Fruit fly (Drosophila melanogaster) whole organism, embryonic: Measurements from ENCODE around the gene mthl11.

Experiments
- Adf1 ChIP-seq: fragments of 200-800 bp; sonication (Bioruptor generic); IDR thresholded peaks from 2 replicates; pipeline ENCODE4 v1.3.6; 2022; ENCODE audit warnings: missing biosample characterization, missing genetic modification characterization
- Awh ChIP-seq: fragments of 200-800 bp; sonication (Bioruptor generic); IDR thresholded peaks from 2 replicates; pipeline ENCODE4, ENCODE4 v1.3.6; 2022; ENCODE audit warnings: missing biosample characterization, missing genetic modification characterization
- BtbVII ChIP-seq: fragments of 200-800 bp; sonication (Bioruptor generic); optimal IDR thresholded peaks from 3 replicates; lab custom pipeline; 2017; ENCODE audit warnings: missing biosample characterization, mild to moderate bottlenecking, missing genetic modification characterization
- CG11696 ChIP-seq: fragments of 200-800 bp; sonication (Bioruptor generic); IDR thresholded peaks from 2 replicates; pipeline ENCODE4 v1.3.6; 2022; ENCODE audit warnings: missing biosample characterization, missing genetic modification characterization
- CG16813 ChIP-seq: fragments of 200-800 bp; sonication (Bioruptor generic); IDR thresholded peaks from 3 replicates; pipeline ENCODE4 v1.3.6; 2022; ENCODE audit warnings: missing biosample characterization, missing genetic modification characterization; ENCODE audit not compliant: partially characterized antibody
- CG18619 ChIP-seq: fragments of 200-800 bp; sonication (Bioruptor generic); optimal IDR thresholded peaks from 3 replicates; lab custom pipeline; 2017; ENCODE audit warnings: missing biosample characterization, mild to moderate bottlenecking, missing genetic modification characterization
- CG2129 ChIP-seq: fragments of 200-800 bp; sonication (Bioruptor generic); IDR thresholded peaks from 2 replicates; pipeline ENCODE4 v1.3.6; 2022; ENCODE audit warnings: missing biosample characterization, missing genetic modification characterization; ENCODE audit not compliant: partially characterized antibody
- CG32767 ChIP-seq: fragments of 200-800 bp; sonication (Bioruptor generic); IDR thresholded peaks from 2 replicates; pipeline ENCODE4 v1.3.6; 2022; ENCODE audit warnings: missing biosample characterization, missing genetic modification characterization
- CG3407 ChIP-seq: fragments of 200-800 bp; sonication (Bioruptor generic); optimal IDR thresholded peaks from 2 replicates; lab custom pipeline; 2018; ENCODE audit warnings: missing biosample characterization, mild to moderate bottlenecking, missing genetic modification characterization
- CG34224 ChIP-seq: fragments of 200-800 bp; sonication (Bioruptor generic); IDR thresholded peaks from 3 replicates; pipeline ENCODE4 v1.3.6; 2022; ENCODE audit warnings: missing biosample characterization, missing genetic modification characterization; ENCODE audit not compliant: partially characterized antibody
- CG4820 ChIP-seq: fragments of 200-800 bp; sonication (Bioruptor generic); optimal IDR thresholded peaks from 3 replicates; lab custom pipeline; 2016; ENCODE audit warnings: missing biosample characterization, missing genetic modification characterization
- CG6791 ChIP-seq: fragments of 200-800 bp; sonication (Bioruptor generic); IDR thresholded peaks from 3 replicates; pipeline ENCODE4 v1.3.6; 2022; ENCODE audit warnings: missing biosample characterization, missing genetic modification characterization; ENCODE audit not compliant: partially characterized antibody
- CG7928 ChIP-seq: fragments of 200-800 bp; sonication (Bioruptor generic); optimal IDR thresholded peaks from 2 replicates; lab custom pipeline; 2017; ENCODE audit warnings: missing biosample characterization, mild to moderate bottlenecking, missing genetic modification characterization
- CG8089 ChIP-seq: fragments of 200-800 bp; sonication (Bioruptor generic); optimal IDR thresholded peaks from 3 replicates; lab custom pipeline; 2016; ENCODE audit warnings: missing biosample characterization, missing genetic modification characterization
- Doc3 ChIP-seq: fragments of 200-800 bp; sonication (Bioruptor generic); IDR thresholded peaks from 3 replicates; pipeline ENCODE4 v1.3.6; 2022; ENCODE audit warnings: missing biosample characterization, missing genetic modification characterization; ENCODE audit not compliant: partially characterized antibody
- HLH4C ChIP-seq: fragments of 200-800 bp; sonication (Bioruptor generic); IDR thresholded peaks from 3 replicates; pipeline ENCODE4 v1.3.6; 2022; ENCODE audit warnings: missing biosample characterization, missing genetic modification characterization; ENCODE audit not compliant: partially characterized antibody
- Med ChIP-seq: fragments of 200-800 bp; sonication (Bioruptor generic); peaks from one replicate; lab custom pipeline; 2016; ENCODE audit warnings: missing biosample characterization, missing genetic modification characterization, mild to moderate bottlenecking, inconsistent platforms, moderate library complexity
- ap ChIP-seq: fragments of 200-800 bp; sonication (Bioruptor generic); IDR thresholded peaks from 2 replicates; pipeline ENCODE4 v1.3.6; 2022; ENCODE audit warnings: missing biosample characterization, missing genetic modification characterization
- ato ChIP-seq: fragments of 200-800 bp; sonication (Bioruptor generic); IDR thresholded peaks from 2 replicates; pipeline ENCODE4 v1.3.6; 2022; ENCODE audit warnings: missing biosample characterization, missing genetic modification characterization; ENCODE audit not compliant: partially characterized antibody
- br ChIP-seq: fragments of >200 bp; optimal IDR thresholded peaks from 2 replicates; lab custom pipeline; 2017
- cas ChIP-seq: fragments of 200-800 bp; sonication (Bioruptor generic); IDR thresholded peaks from 2 replicates; pipeline ENCODE4 v1.3.6; 2022; ENCODE audit warnings: missing biosample characterization, missing genetic modification characterization
- chinmo ChIP-seq: fragments of 200-800 bp; sonication (Bioruptor generic); IDR thresholded peaks from 4 replicates; pipeline ENCODE4 v1.3.6; 2022; ENCODE audit warnings: missing biosample characterization, missing genetic modification characterization; ENCODE audit not compliant: partially characterized antibody
- crc ChIP-seq: fragments of 200-800 bp; sonication (Bioruptor generic); optimal IDR thresholded peaks from 2 replicates; lab custom pipeline; 2016; ENCODE audit warnings: missing biosample characterization, missing genetic modification characterization
- cwo ChIP-seq: fragments of 200-800 bp; sonication (Bioruptor generic); optimal IDR thresholded peaks from 3 replicates; lab custom pipeline; 2017; ENCODE audit warnings: missing biosample characterization, missing genetic modification characterization, mild to moderate bottlenecking, moderate library complexity, missing genetic modification reagents
- danr ChIP-seq: fragments of 200-800 bp; sonication (Bioruptor generic); IDR thresholded peaks from 2 replicates; pipeline ENCODE4 v1.3.6; 2022; ENCODE audit warnings: missing biosample characterization, missing genetic modification characterization
- dimm ChIP-seq: fragments of 200-800 bp; sonication (Bioruptor generic); IDR thresholded peaks from 2 replicates; pipeline ENCODE4 v1.3.6; 2022; ENCODE audit warnings: missing biosample characterization, missing genetic modification characterization
- dmrt11E ChIP-seq: fragments of 200-800 bp; sonication (Bioruptor generic); optimal IDR thresholded peaks from 3 replicates; lab custom pipeline; 2018; ENCODE audit warnings: missing biosample characterization, mild to moderate bottlenecking, missing genetic modification characterization, moderate library complexity
- exex ChIP-seq: fragments of 200-800 bp; sonication (Bioruptor generic); optimal IDR thresholded peaks from 4 replicates; lab custom pipeline; 2018; ENCODE audit warnings: missing biosample characterization, mild to moderate bottlenecking, missing genetic modification characterization, moderate library complexity
- jing ChIP-seq: fragments of 200-800 bp; sonication (Bioruptor generic); optimal IDR thresholded peaks from 2 replicates; lab custom pipeline; 2018; ENCODE audit warnings: missing biosample characterization, mild to moderate bottlenecking, missing genetic modification characterization
- nom ChIP-seq: fragments of 200-800 bp; sonication (Bioruptor generic); optimal IDR thresholded peaks from 2 replicates; lab custom pipeline; 2017; ENCODE audit warnings: missing biosample characterization, missing genetic modification characterization, mild to moderate bottlenecking, moderate library complexity, missing genetic modification reagents
- pita ChIP-seq: fragments of 200-800 bp; sonication (Bioruptor generic); optimal IDR thresholded peaks from 2 replicates; lab custom pipeline; 2017; ENCODE audit warnings: missing biosample characterization, mild to moderate bottlenecking, missing genetic modification characterization
- prd ChIP-seq, 3 experiments: fragments of >200 bp in 2 of 3; fragments of 200-800 bp in 1 of 3; sonication (Bioruptor generic) in 1 of 3; optimal IDR thresholded peaks in 2 of 3; IDR thresholded peaks in 1 of 3; 2 replicates in 2 of 3; 3 replicates in 1 of 3; pipeline versions ENCODE4 v1.3.6 to Lab custom; 2017 to 2022; ENCODE audit warnings: missing biosample characterization in 1 of 3, missing genetic modification characterization in 1 of 3
- pros ChIP-seq: fragments of 200-800 bp; sonication (Bioruptor generic); optimal IDR thresholded peaks from 3 replicates; lab custom pipeline; 2019; ENCODE audit warnings: missing biosample characterization, mild to moderate bottlenecking, missing genetic modification characterization, moderate library complexity
- pzg ChIP-seq: fragments of 200-800 bp; sonication (Bioruptor generic); optimal IDR thresholded peaks from 3 replicates; lab custom pipeline; 2018; ENCODE audit warnings: missing biosample characterization, mild to moderate bottlenecking, missing genetic modification characterization, moderate library complexity
- row ChIP-seq: fragments of 200-800 bp; sonication (Bioruptor generic); IDR thresholded peaks from 3 replicates; pipeline ENCODE4 v1.3.6; 2022; ENCODE audit warnings: missing biosample characterization, missing genetic modification characterization
- sc ChIP-seq, 3 experiments: fragments of >200 bp in 2 of 3; fragments of 200-800 bp in 1 of 3; sonication (Bioruptor generic) in 1 of 3; optimal IDR thresholded peaks; 2 replicates in 2 of 3; 3 replicates in 1 of 3; lab custom pipeline; 2017; ENCODE audit warnings: mild to moderate bottlenecking in 1 of 3, missing biosample characterization in 1 of 3, missing genetic modification characterization in 1 of 3, missing genetic modification reagents in 1 of 3
- scrt ChIP-seq: fragments of 200-800 bp; sonication (Bioruptor generic); optimal IDR thresholded peaks from 2 replicates; lab custom pipeline; 2018; ENCODE audit warnings: missing biosample characterization, mild to moderate bottlenecking, missing genetic modification characterization, moderate library complexity
- slp2 ChIP-seq: fragments of 200-800 bp; sonication (Bioruptor generic); optimal IDR thresholded peaks from 2 replicates; lab custom pipeline; 2016; ENCODE audit warnings: missing biosample characterization, missing genetic modification characterization
- unc-4 ChIP-seq: fragments of 200-800 bp; sonication (Bioruptor generic); IDR thresholded peaks from 2 replicates; pipeline ENCODE4 v1.3.6; 2022; ENCODE audit warnings: missing biosample characterization, missing genetic modification characterization; ENCODE audit not compliant: partially characterized antibody
- vnd ChIP-seq: fragments of 200-800 bp; sonication (Bioruptor generic); IDR thresholded peaks from 3 replicates; pipeline ENCODE4 v1.3.6; 2022; ENCODE audit warnings: missing biosample characterization, missing genetic modification characterization; ENCODE audit not compliant: partially characterized antibody
- zen ChIP-seq: fragments of 200-800 bp; sonication (Bioruptor generic); optimal IDR thresholded peaks from 3 replicates; lab custom pipeline; 2018; ENCODE audit warnings: missing biosample characterization, mild to moderate bottlenecking, missing genetic modification characterization, moderate library complexity
- zfh2 ChIP-seq: fragments of 200-800 bp; sonication (Bioruptor generic); optimal IDR thresholded peaks from 2 replicates; lab custom pipeline; 2016; ENCODE audit warnings: missing biosample characterization, missing genetic modification characterization

mthl11 gene

DNA sequence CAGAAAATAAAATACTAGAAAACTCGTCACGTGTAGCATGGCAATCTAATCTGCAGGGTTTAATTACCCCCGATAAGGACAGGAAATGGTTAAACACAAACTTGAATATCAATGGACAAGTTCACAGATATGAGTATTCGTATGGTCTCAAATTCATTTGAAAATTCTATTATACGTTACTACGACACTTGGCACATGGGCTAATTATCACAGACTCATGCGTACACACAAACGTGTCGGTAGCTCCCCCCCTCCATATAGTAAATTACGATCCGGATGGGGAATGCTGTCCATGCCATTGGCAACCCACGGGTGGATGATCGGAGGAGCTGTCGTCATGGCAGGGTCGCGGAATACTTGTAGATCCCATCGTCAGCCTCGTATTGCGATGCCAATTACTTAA lies 6.5 kb upstream of the mthl11 start (continued):
- TF ChIP-seq CG8089 (GFP tag; lab: Kevin White, UChicago): no peak
- no peak for TF ChIP-seq CG11696 (GFP tag; lab: Robert Waterston, UW)
- no peak for TF ChIP-seq ap (GFP tag; lab: Robert Waterston, UW)
- no peak for TF ChIP-seq cas
- TF ChIP-seq exex (tag; lab: Kevin White, UChicago): peak; percentile 100

DNA sequence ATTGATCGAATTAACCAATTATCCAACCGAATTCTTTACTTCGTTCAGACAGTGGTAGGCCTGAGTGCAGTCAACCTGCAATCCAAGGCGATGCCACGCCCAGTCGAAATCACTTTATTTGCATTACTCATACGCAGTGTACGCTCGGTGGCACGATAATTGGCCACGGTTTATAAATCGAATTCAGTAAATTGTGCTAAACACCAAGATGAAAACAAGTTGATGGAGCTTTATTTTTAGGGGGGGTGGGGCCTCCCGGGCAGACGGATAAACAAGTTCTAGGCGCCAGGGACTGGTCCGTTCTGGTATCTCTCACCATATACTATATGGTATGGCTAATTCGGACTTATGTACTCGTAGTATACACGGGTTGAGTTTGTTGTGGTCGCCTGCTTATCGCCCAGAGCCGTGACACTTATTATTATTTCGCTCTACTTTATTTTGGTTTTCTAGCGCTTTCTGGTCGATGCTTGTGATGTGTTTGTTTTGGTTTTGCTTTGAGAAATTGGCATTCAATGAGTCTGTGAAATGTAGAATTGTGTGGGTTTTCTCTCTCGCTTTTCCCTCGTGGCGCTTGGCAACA lies 5.5 kb upstream of the mthl11 start:
- no peak for TF ChIP-seq scrt (GFP tag; lab: Kevin White, UChicago)
- peak; percentile 91 for TF ChIP-seq cwo (GFP tag; lab: Kevin White, UChicago)
- no peak for TF ChIP-seq vnd (GFP tag; lab: Robert Waterston, UW)
- TF ChIP-seq nom (GFP tag; lab: Kevin White, UChicago): peak; percentile 6
- TF ChIP-seq zfh2 (GFP tag; lab: Kevin White, UChicago): no peak
- TF ChIP-seq Med (GFP tag; lab: Kevin White, UChicago): peak; percentile 72
- TF ChIP-seq CG18619 (GFP tag; lab: Kevin White, UChicago): no peak
- no peak for TF ChIP-seq slp2 (GFP tag; lab: Kevin White, UChicago)
- no peak for TF ChIP-seq danr
- peak; percentile 60; the same call in 2 of the 4 replicates for TF ChIP-seq chinmo (GFP tag; lab: Robert Waterston, UW)
- 0 out of 2 replicates have a peak, but pooled peaks have one; percentile 2 for TF ChIP-seq dimm (GFP tag; lab: Robert Waterston, UW)
- TF ChIP-seq CG34224 (GFP tag; lab: Robert Waterston, UW): peak; percentile 12; the same call in 1 of the 3 replicates

DNA sequence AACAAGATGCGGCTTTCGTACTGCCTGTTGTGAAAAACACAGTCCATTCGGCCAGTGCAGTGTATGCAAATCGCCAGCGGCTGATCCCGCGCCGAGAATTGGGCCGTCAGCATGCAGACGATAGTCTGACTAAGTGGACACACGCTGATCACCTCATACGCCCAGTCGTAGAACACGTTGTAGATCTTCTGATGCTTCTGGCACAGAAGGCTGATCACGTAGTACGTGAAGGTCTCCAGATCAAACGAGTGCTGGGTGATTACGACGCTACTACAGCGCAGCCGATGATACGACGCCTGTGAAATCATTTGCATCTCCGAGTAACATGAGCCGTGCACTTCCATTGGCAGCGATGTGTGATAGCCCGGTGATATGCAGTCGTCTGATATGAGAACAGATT lies 3.1 kb downstream of the mthl11 start:
- no peak for TF ChIP-seq nom (GFP tag; lab: Kevin White, UChicago)
- TF ChIP-seq Awh (GFP tag; lab: Robert Waterston, UW): no peak
- no peak for TF ChIP-seq CG18619 (GFP tag; lab: Kevin White, UChicago)
- TF ChIP-seq pita (GFP tag; lab: Kevin White, UChicago): no peak
- TF ChIP-seq Adf1 (GFP tag; lab: Robert Waterston, UW): no peak
- no peak for TF ChIP-seq pzg (GFP tag; lab: Kevin White, UChicago)
- TF ChIP-seq CG2129 (GFP tag; lab: Robert Waterston, UW): no peak
- TF ChIP-seq, all 482 proteins: peak for 0

DNA sequence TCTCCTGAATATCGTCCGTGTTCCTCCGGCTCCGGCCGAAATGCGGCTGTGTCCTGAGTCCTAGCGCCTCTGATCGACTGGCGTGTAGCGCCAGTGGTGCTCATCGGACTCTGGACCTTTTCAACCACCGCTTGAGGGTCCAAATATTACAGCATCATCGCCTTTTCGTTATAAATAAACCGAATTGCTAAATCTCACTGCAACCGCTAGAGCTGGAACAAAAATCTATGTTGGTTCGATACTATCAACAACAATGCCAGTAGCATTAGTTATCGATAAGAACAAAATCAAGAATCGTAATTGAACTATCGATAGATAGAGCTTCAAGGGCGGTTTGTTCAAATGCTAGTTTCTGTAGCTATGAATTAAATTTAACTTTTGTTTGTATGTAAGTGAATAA lies 6.2 kb downstream of the mthl11 start, which contains the start of gene CG6325:
CG6325 (minus strand) TSS at position 220 of the 400 bp plus-strand sequence.
- TF ChIP-seq CG16813 (GFP tag; lab: Robert Waterston, UW) (peak; percentile 97), row (GFP tag; lab: Robert Waterston, UW) (peak; percentile 47; the same call in 1 of the 3 replicates), zen (tag; lab: Kevin White, UChicago) (no peak), prd (optimal IDR thresholded peaks at IDR 0.05; lab: Kevin White, UChicago) (no peak), prd (GFP tag; IDR thresholded peaks at IDR 0.05; lab: Robert Waterston, UW) (no peak), Doc3 (GFP tag; lab: Robert Waterston, UW) (peak; percentile 98), CG32767 (GFP tag; lab: Robert Waterston, UW) (no peak), chinmo (GFP tag; lab: Robert Waterston, UW) (peak; percentile 99), HLH4C (GFP tag; lab: Robert Waterston, UW) (peak; percentile 99), CG3407 (GFP tag; lab: Kevin White, UChicago) (no peak), unc-4 (GFP tag; lab: Robert Waterston, UW) (peak; percentile 99), jing (no peak), dmrt11E (tag; lab: Kevin White, UChicago) (no peak), CG6791 (GFP tag; lab: Robert Waterston, UW) (peak; percentile 99), CG4820 (GFP tag; lab: Kevin White, UChicago) (no peak), pros (GFP tag; lab: Kevin White, UChicago) (no peak), crc (no peak), CG7928 (GFP tag; lab: Kevin White, UChicago) (no peak), ato (GFP tag; lab: Robert Waterston, UW) (peak; percentile 99), BtbVII (GFP tag; lab: Kevin White, UChicago) (no peak), Med (GFP tag; lab: Kevin White, UChicago) (peak; percentile 88), sc (optimal IDR thresholded peaks at IDR 0.05; lab: Kevin White, UChicago) (no peak), sc (GFP tag; optimal IDR thresholded peaks at IDR 0.05; lab: Kevin White, UChicago) (no peak), br (lab: Kevin White, UChicago) (no peak)
